Fruit fly (Drosophila melanogaster): Measurements from ENCODE around the gene CG31633.

The CG31633 gene

DNA sequence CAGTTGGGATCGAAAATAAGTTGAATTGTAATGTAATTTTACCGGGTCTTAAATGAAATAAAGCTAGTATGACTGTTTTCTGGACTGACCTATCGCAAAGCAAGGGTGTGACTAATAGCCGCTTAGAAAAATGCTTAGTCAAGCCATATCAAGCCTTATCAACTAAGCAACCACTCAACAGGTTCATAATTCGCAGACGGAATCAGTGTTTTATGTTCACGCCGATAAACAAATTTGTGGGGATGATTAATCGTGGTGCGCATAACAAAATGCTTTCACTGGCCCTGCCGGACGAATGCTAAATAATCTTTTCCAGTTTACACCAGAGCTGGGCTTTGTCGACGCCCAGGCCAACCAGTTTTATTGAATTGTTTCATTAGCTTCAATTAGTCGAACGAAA, 26.8 kb upstream of the CG31633 start:
- TF ChIP-seq fd96Ca (GFP tag; IDR thresholded peaks at IDR 0.05) (no peak), CG12605 (GFP tag; IDR thresholded peaks at IDR 0.05) (no peak), EcR (GFP tag; optimal IDR thresholded peaks at IDR 0.05) (no peak), CG10348 (GFP tag; IDR thresholded peaks at IDR 0.05) (no peak), CG17806 (tag; optimal IDR thresholded peaks at IDR 0.05) (no peak), Snoo (tag; optimal IDR thresholded peaks at IDR 0.05) (no peak), CG15710 (tag; optimal IDR thresholded peaks at IDR 0.05) (no peak), CG32121 (GFP tag; IDR thresholded peaks at IDR 0.05) (no peak), gl (tag; optimal IDR thresholded peaks at IDR 0.05) (no peak), CG14655 (GFP tag; optimal IDR thresholded peaks at IDR 0.05) (no peak), CG34367 (tag; optimal IDR thresholded peaks at IDR 0.05) (no peak), CG13204 (GFP tag; optimal IDR thresholded peaks at IDR 0.05) (no peak), CG9948 (tag; optimal IDR thresholded peaks at IDR 0.05) (no peak), CG8159 (tag; optimal IDR thresholded peaks at IDR 0.05) (no peak), Pif1A (GFP tag; optimal IDR thresholded peaks at IDR 0.05) (no peak), rn (GFP tag; IDR thresholded peaks at IDR 0.05) (no peak), Pif1B (GFP tag; optimal IDR thresholded peaks at IDR 0.05) (no peak), Ets98B (GFP tag; IDR thresholded peaks at IDR 0.05) (no peak), CG8301 (tag; optimal IDR thresholded peaks at IDR 0.05) (no peak)

DNA sequence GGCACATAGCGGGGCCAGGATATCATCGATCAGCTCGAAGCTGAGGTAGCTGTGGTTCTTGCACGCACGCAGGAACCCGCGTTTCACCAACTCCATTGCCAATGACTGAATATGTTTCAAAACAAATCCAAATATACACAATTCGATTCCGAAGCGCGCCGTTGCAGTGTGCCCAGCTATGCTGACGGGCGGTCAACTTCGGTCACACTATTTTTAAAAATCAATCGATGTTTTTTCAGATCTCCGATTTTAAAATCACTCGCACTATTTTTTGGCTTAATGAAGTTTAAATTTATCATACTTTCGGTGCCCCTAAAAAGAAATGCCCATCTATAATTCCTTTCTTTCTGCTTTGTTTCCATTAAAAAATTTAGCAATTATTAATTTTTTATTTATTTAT, 21.3 kb upstream of the CG31633 start, which contains the start of gene Nse1:
Nse1 (minus strand) TSS at position 173 of the 400 bp plus-strand sequence.
- TF ChIP-seq Pif1B (GFP tag; optimal IDR thresholded peaks at IDR 0.05) (no peak), EcR (GFP tag; optimal IDR thresholded peaks at IDR 0.05) (no peak), Snoo (tag; optimal IDR thresholded peaks at IDR 0.05) (no peak), fd96Ca (GFP tag; IDR thresholded peaks at IDR 0.05) (no peak), Ets98B (GFP tag; IDR thresholded peaks at IDR 0.05) (no peak), Pif1A (GFP tag; optimal IDR thresholded peaks at IDR 0.05) (no peak), CG14655 (GFP tag; optimal IDR thresholded peaks at IDR 0.05) (no peak)

DNA sequence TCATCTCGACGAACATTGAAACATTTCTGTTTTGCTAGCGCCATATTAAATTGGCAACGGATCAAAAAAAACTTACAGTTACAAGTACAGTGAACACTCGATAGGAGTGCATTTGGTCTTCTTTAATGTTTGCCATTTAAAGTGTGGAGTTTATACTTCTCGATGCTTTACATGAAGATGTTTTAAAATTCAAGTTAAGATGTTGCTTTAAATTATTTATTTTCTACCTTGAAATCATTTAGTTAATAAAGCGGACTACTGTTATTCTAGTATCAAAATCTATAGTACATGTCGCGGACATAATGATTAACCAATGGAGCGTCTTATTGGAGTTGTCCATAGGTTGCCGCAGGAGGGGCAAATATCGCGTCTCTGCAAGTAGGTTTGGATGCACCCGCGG, 20.4 kb upstream of the CG31633 start, which contains the start of gene cort:
cort (minus strand) TSS at position 101 of the 400 bp plus-strand sequence.
- TF ChIP-seq CG9948 (tag; optimal IDR thresholded peaks at IDR 0.05), result no peak
- no peak for TF ChIP-seq CG10348 (GFP tag; IDR thresholded peaks at IDR 0.05)
- TF ChIP-seq CG12605 (GFP tag; IDR thresholded peaks at IDR 0.05), result no peak

DNA sequence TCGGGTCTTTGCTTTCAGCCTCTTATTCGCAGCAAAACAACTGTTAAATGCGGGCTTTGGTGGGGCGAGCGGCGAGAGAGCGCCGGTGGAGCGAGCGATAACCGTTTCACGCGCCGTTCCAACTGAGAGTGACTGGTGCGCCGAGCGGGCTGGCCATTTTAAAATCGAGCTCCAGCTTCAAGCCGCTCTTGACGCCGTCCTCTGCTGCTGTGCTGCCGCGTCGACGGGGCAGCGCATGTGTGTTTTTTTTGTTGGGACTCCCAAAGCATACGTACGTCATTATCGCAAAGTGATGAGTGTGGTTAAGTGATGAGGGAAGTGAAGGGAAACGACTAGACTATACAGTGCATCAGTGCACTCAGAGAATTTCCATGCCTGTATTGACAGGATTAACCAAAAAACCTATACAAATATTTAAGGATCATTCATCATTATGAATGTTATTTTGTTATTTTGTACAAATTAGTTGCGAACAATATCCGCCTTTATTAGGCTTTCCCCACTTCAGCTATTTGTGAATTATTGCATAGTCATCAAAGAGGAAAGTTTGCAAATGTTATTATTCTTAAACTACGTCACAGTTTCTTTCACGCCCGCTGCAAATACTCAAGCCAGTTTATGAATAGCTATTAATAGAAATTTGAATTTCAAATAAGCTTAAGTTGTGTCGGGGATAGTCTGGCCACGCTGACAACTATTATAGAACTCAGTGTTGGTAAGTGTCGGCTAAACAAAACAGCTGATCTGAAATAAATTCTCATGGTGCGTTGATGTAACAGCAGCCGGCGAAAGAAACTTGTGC, 17.3 kb upstream of the CG31633 start, which contains the start of gene Spn27A:
Spn27A (minus strand) TSS at position 137 of the 802 bp plus-strand sequence.
- peak; percentile 72 for TF ChIP-seq CG17806 (tag; optimal IDR thresholded peaks at IDR 0.05)
- no peak for TF ChIP-seq CG10348 (GFP tag; IDR thresholded peaks at IDR 0.05)
- peak; percentile 65 for TF ChIP-seq gl (tag; optimal IDR thresholded peaks at IDR 0.05)
- TF ChIP-seq fd96Ca (GFP tag; IDR thresholded peaks at IDR 0.05), result peak; percentile 80
- TF ChIP-seq Pif1A (GFP tag; optimal IDR thresholded peaks at IDR 0.05), result no peak
- TF ChIP-seq CG15710 (tag; optimal IDR thresholded peaks at IDR 0.05), result peak; percentile 67
- TF ChIP-seq CG8159 (tag; optimal IDR thresholded peaks at IDR 0.05), result no peak
- TF ChIP-seq Snoo (tag; optimal IDR thresholded peaks at IDR 0.05), result peak; percentile 58
- peak; percentile 60 for TF ChIP-seq CG34367 (tag; optimal IDR thresholded peaks at IDR 0.05)
- peak; percentile 75 for TF ChIP-seq Ets98B (GFP tag; IDR thresholded peaks at IDR 0.05)
- peak; percentile 70 for TF ChIP-seq CG9948 (tag; optimal IDR thresholded peaks at IDR 0.05)
- no peak for TF ChIP-seq CG14655 (GFP tag; optimal IDR thresholded peaks at IDR 0.05)
- no peak for TF ChIP-seq CG8301 (tag; optimal IDR thresholded peaks at IDR 0.05)
- peak; percentile 70 for TF ChIP-seq Pif1B (GFP tag; optimal IDR thresholded peaks at IDR 0.05)
- TF ChIP-seq rn (GFP tag; IDR thresholded peaks at IDR 0.05), result peak; percentile 44; the same call in 1 of the 2 replicates
- TF ChIP-seq D1 (tag; optimal IDR thresholded peaks at IDR 0.05), result no peak
- TF ChIP-seq CG32121 (GFP tag; IDR thresholded peaks at IDR 0.05), result peak; percentile 84
- TF ChIP-seq CG12605 (GFP tag; IDR thresholded peaks at IDR 0.05), result peak; percentile 71
- TF ChIP-seq CG4496 (GFP tag; IDR thresholded peaks at IDR 0.05), result peak; percentile 76
- TF ChIP-seq CG13204 (GFP tag; optimal IDR thresholded peaks at IDR 0.05), result peak; percentile 96
- peak; percentile 45 for TF ChIP-seq EcR (GFP tag; optimal IDR thresholded peaks at IDR 0.05)

DNA sequence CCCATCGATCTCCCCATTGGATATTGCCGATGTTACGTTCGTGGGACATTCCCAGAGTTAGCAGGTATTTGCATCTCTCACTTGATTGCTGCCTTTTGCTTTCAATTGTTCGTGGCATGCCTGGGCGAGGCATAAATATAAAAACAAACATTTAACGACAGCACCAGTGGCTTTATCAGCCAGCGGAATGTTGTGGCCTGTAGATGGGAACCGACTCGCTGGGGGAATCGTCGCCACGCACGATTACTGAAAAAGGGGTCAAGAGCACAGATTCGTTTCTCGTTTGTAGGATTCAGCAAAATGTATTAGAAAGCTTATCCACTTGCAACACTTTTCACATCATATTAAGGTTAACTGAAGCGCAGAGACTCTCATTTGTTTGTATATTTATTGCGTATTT, 15.3 kb upstream of the CG31633 start:
- TF ChIP-seq CG10348 (GFP tag; IDR thresholded peaks at IDR 0.05) (no peak), CG15710 (tag; optimal IDR thresholded peaks at IDR 0.05) (no peak), EcR (GFP tag; optimal IDR thresholded peaks at IDR 0.05) (peak; percentile 36), CG17806 (tag; optimal IDR thresholded peaks at IDR 0.05) (no peak), CG32121 (GFP tag; IDR thresholded peaks at IDR 0.05) (peak; percentile 11; the same call in 1 of the 2 replicates), CG8159 (tag; optimal IDR thresholded peaks at IDR 0.05) (no peak), rn (GFP tag; IDR thresholded peaks at IDR 0.05) (no peak), CG12605 (GFP tag; IDR thresholded peaks at IDR 0.05) (no peak), D1 (tag; optimal IDR thresholded peaks at IDR 0.05) (no peak), fd96Ca (GFP tag; IDR thresholded peaks at IDR 0.05) (no peak), CG13204 (GFP tag; optimal IDR thresholded peaks at IDR 0.05) (no peak), CG34367 (tag; optimal IDR thresholded peaks at IDR 0.05) (no peak), gl (tag; optimal IDR thresholded peaks at IDR 0.05) (no peak)

DNA sequence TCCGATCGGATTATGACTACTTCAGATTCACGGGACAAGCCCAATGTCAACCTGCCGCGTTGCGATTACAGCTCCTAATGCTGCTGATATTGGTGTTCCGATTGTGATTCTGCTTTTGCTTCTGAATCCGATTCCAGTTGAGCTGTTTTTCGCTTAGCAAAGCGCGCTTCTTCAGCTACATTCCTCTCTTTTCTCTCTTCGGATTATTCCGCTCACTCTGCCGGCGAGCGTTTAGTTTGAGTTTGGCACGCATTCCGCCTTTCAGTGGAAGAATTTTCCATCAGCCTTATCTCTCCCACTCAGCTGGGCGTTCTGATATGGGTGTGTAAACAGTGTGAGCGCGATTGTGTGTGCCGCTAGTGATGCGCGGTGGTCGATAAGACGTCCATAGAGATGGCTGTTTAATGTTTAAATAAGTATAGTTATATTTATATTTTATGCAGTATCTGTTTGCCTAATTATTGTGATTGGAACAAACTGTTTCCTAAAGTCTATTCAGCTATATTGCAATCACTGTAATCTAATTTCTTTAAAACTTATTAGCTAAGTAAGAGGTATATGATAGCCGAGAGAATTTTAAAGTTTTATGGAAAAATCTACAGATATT, 11.7 kb upstream of the CG31633 start, which contains the start of gene Galt:
Galt (minus strand) TSS at position 315 of the 607 bp plus-strand sequence.
- TF ChIP-seq CG9948 (tag; optimal IDR thresholded peaks at IDR 0.05), result peak; percentile 27
- peak; percentile 58 for TF ChIP-seq CG8159 (tag; optimal IDR thresholded peaks at IDR 0.05)
- no peak for TF ChIP-seq CG34367 (tag; optimal IDR thresholded peaks at IDR 0.05)
- peak; percentile 43 for TF ChIP-seq CG8301 (tag; optimal IDR thresholded peaks at IDR 0.05)
- no peak for TF ChIP-seq CG12605 (GFP tag; IDR thresholded peaks at IDR 0.05)
- TF ChIP-seq gl (tag; optimal IDR thresholded peaks at IDR 0.05), result no peak
- TF ChIP-seq rn (GFP tag; IDR thresholded peaks at IDR 0.05), result no peak
- 0 out of 3 replicates have a peak, but pooled peaks have one; percentile 21 for TF ChIP-seq CG4496 (GFP tag; IDR thresholded peaks at IDR 0.05)
- TF ChIP-seq Snoo (tag; optimal IDR thresholded peaks at IDR 0.05), result peak; percentile 42
- TF ChIP-seq fd96Ca (GFP tag; IDR thresholded peaks at IDR 0.05), result peak; percentile 6; the same call in 1 of the 3 replicates
- peak; percentile 39 for TF ChIP-seq CG15710 (tag; optimal IDR thresholded peaks at IDR 0.05)
- TF ChIP-seq CG32121 (GFP tag; IDR thresholded peaks at IDR 0.05), result peak; percentile 36
- TF ChIP-seq CG10348 (GFP tag; IDR thresholded peaks at IDR 0.05), result no peak
- TF ChIP-seq CG17806 (tag; optimal IDR thresholded peaks at IDR 0.05), result peak; percentile 37

Measured in whole organism, pupa.